Worm (Caenorhabditis elegans) whole organism, late embryonic: Measurements from ENCODE around the gene tsfm-1.

ENCODE experiments used
- K02D7.2 ChIP-seq: sonication (generic microtip); optimal IDR thresholded peaks from 2 replicates; lab custom pipeline; 2017; ENCODE audit warnings: mild to moderate bottlenecking, missing genetic modification characterization, missing compliant biosample characterization
- ahr-1 ChIP-seq: sonication (generic microtip); optimal IDR thresholded peaks from 2 replicates; lab custom pipeline; 2016; ENCODE audit warnings: missing genetic modification characterization, missing compliant biosample characterization
- ceh-18 ChIP-seq: sonication (generic microtip); optimal IDR thresholded peaks from 2 replicates; lab custom pipeline; 2016; ENCODE audit warnings: missing genetic modification characterization, missing compliant biosample characterization
- ceh-34 ChIP-seq: sonication (generic microtip); optimal IDR thresholded peaks from 2 replicates; lab custom pipeline; 2016; ENCODE audit warnings: mild to moderate bottlenecking, missing genetic modification characterization, missing compliant biosample characterization
- ceh-48 ChIP-seq: sonication (generic microtip); optimal IDR thresholded peaks from 2 replicates; lab custom pipeline; 2016; ENCODE audit warnings: missing genetic modification characterization, inconsistent platforms, missing compliant biosample characterization
- ceh-6 ChIP-seq: fragments of 200-800 bp; sonication (Bioruptor generic); optimal IDR thresholded peaks from 2 replicates; lab custom pipeline; 2018; ENCODE audit warnings: mild to moderate bottlenecking, missing genetic modification characterization, missing compliant biosample characterization
- ceh-9 ChIP-seq: sonication (generic microtip); optimal IDR thresholded peaks from 2 replicates; lab custom pipeline; 2016; ENCODE audit warnings: mild to moderate bottlenecking, missing genetic modification characterization, inconsistent platforms, missing compliant biosample characterization
- dve-1 ChIP-seq: sonication (generic microtip); optimal IDR thresholded peaks from 2 replicates; lab custom pipeline; 2017; ENCODE audit warnings: antibody characterized with exemption, mild to moderate bottlenecking, missing genetic modification characterization, missing compliant biosample characterization
- ets-4 ChIP-seq: sonication (generic microtip); optimal IDR thresholded peaks from 2 replicates; lab custom pipeline; 2016; ENCODE audit warnings: missing genetic modification characterization, missing compliant biosample characterization
- fax-1 ChIP-seq: sonication (generic microtip); optimal IDR thresholded peaks from 2 replicates; lab custom pipeline; 2016; ENCODE audit warnings: missing genotype, missing genetic modification characterization, missing compliant biosample characterization
- fkh-10 ChIP-seq: fragments of 150-350 bp; optimal IDR thresholded peaks from 2 replicates; lab custom pipeline; 2014; ENCODE audit warnings: missing biosample characterization, missing genetic modification reagents, missing genetic modification characterization
- fkh-6 ChIP-seq: sonication (generic microtip); optimal IDR thresholded peaks from 2 replicates; lab custom pipeline; 2016; ENCODE audit warnings: missing genetic modification characterization, missing compliant biosample characterization
- gmeb-2 ChIP-seq: sonication (generic microtip); optimal IDR thresholded peaks from 2 replicates; lab custom pipeline; 2016; ENCODE audit warnings: missing genetic modification characterization, inconsistent platforms, missing compliant biosample characterization
- hlh-15 ChIP-seq: sonication (generic microtip); optimal IDR thresholded peaks from 2 replicates; lab custom pipeline; 2016; ENCODE audit warnings: missing genetic modification characterization, missing compliant biosample characterization
- nfya-1 ChIP-seq: sonication (generic microtip); optimal IDR thresholded peaks from 2 replicates; lab custom pipeline; 2017; ENCODE audit warnings: missing genetic modification characterization, mild to moderate bottlenecking, missing compliant biosample characterization, antibody characterized with exemption, moderate library complexity
- npax-4 ChIP-seq: sonication (generic microtip); optimal IDR thresholded peaks from 2 replicates; lab custom pipeline; 2016; ENCODE audit warnings: missing genetic modification characterization, missing compliant biosample characterization
- pat-9 ChIP-seq: fragments of 200-800 bp; sonication (Bioruptor generic); optimal IDR thresholded peaks from 2 replicates; lab custom pipeline; 2018; ENCODE audit warnings: mild to moderate bottlenecking, missing genetic modification characterization, moderate library complexity, missing compliant biosample characterization
- pros-1 ChIP-seq: fragments of 150-350 bp; optimal IDR thresholded peaks from 2 replicates; lab custom pipeline; 2014; ENCODE audit warnings: missing biosample characterization, missing genetic modification reagents, missing genetic modification characterization
- rnt-1 ChIP-seq: sonication (generic microtip); optimal IDR thresholded peaks from 2 replicates; lab custom pipeline; 2016; ENCODE audit warnings: missing genetic modification characterization, missing compliant biosample characterization
- tbx-7 ChIP-seq: sonication (generic microtip); optimal IDR thresholded peaks from 2 replicates; lab custom pipeline; 2016; ENCODE audit warnings: missing genotype, missing genetic modification characterization, missing compliant biosample characterization
- unc-55 ChIP-seq: sonication (generic microtip); optimal IDR thresholded peaks from 2 replicates; lab custom pipeline; 2017; ENCODE audit warnings: missing biosample characterization, missing genetic modification reagents, missing genetic modification characterization

Gene tsfm-1

ce11 chrV:12234293-12235004 lies 36.9 kb downstream of the tsfm-1 start, which contains the start of gene myo-3 (continued):
- no peak for TF ChIP-seq ceh-6 (GFP tag; lab: Kevin White, UChicago)
- TF ChIP-seq, all 69 proteins: peak for 4

- TF ChIP-seq fkh-10 (GFP tag; lab: Kevin White, UChicago) = no peak
- no peak for TF ChIP-seq ahr-1
- TF ChIP-seq nfya-1 (tag; lab: Kevin White, UChicago) = peak; percentile 55
- no peak for TF ChIP-seq fax-1 (tag; lab: Kevin White, UChicago)
- TF ChIP-seq npax-4 (tag; lab: Kevin White, UChicago) = no peak
- peak; percentile 61 for TF ChIP-seq rnt-1
- TF ChIP-seq ceh-18 = peak; percentile 31
- no peak for TF ChIP-seq ets-4 (tag; lab: Kevin White, UChicago)
- no peak for TF ChIP-seq tbx-7 (tag; lab: Kevin White, UChicago)
- TF ChIP-seq pros-1 = no peak
- TF ChIP-seq gmeb-2 = no peak
- peak; percentile 6 for TF ChIP-seq ceh-34 (tag; lab: Kevin White, UChicago)
- TF ChIP-seq unc-55 (GFP tag; lab: Kevin White, UChicago) = peak; percentile 64
- TF ChIP-seq hlh-15 (tag; lab: Kevin White, UChicago) = no peak
- no peak for TF ChIP-seq dve-1
- peak; percentile 7 for TF ChIP-seq pat-9 (tag; lab: Kevin White, UChicago)
- no peak for TF ChIP-seq K02D7.2 (tag; lab: Kevin White, UChicago)
- no peak for TF ChIP-seq fkh-6 (tag; lab: Kevin White, UChicago)
- TF ChIP-seq ceh-48 = no peak
- TF ChIP-seq ceh-9 (tag; lab: Kevin White, UChicago) = no peak
Measured at ce11 chrV:12233425-12233824, 37.9 kb downstream of the tsfm-1 start.
